Worm (Caenorhabditis elegans): Measurements from ENCODE around the gene T03F6.3.
"Not testable (repeated sequence)": the region's sequence is repeated elsewhere in the genome, so short reads cannot be mapped to it uniquely, and the experiment has no call there.

Gene T03F6.3

ce11 chrIII:13393239-13393638 lies 4.0 kb downstream of the T03F6.3 start, which contains the start of gene dnj-17:
TSS of gene dnj-17 (minus strand) at chrIII:13393339.
- TF ChIP-seq nhr-11 (tag; optimal IDR thresholded peaks at IDR 0.05) (no peak), nhr-43 (tag; optimal IDR thresholded peaks at IDR 0.05; ENCODE audit: poor library complexity, severe bottlenecking) (no peak), nhr-28 (tag; optimal IDR thresholded peaks at IDR 0.05) (no peak), lin-15B (tag; optimal IDR thresholded peaks at IDR 0.05) (no peak), nhr-237 (tag; optimal IDR thresholded peaks at IDR 0.05) (no peak), pha-4 (tag; optimal IDR thresholded peaks at IDR 0.05) (no peak)

- peak in 1 of 3 experiments; percentile 37 for TF ChIP-seq elt-3 (tag; optimal IDR thresholded peaks at IDR 0.05)
- TF ChIP-seq nhr-12 (tag; optimal IDR thresholded peaks at IDR 0.05), result no peak
- no peak for TF ChIP-seq nhr-11 (tag; optimal IDR thresholded peaks at IDR 0.05)
- TF ChIP-seq nhr-25 (tag; optimal IDR thresholded peaks at IDR 0.05), result peak; percentile 33
These were observed 4.5 kb downstream of the T03F6.3 start, which contains the start of gene qdpr-1 for ce11 chrIII:13393647-13394046. TSS of gene qdpr-1 (plus strand) at chrIII:13393910.

ce11 chrIII:13395262-13395661 lies 6.1 kb downstream of the T03F6.3 start, which contains the start of gene F11F1.1:
TSS of gene F11F1.1 (plus strand) at chrIII:13395562.
- no peak for TF ChIP-seq snpc-4 (tag; optimal IDR thresholded peaks at IDR 0.05)
- TF ChIP-seq nhr-77 (tag; optimal IDR thresholded peaks at IDR 0.05), result no peak

- TF ChIP-seq elt-1 (tag; optimal IDR thresholded peaks at IDR 0.05); jun-1 (tag; optimal IDR thresholded peaks at IDR 0.05); ama-1 (optimal IDR thresholded peaks at IDR 0.05): not testable (repeated sequence)
These were observed 12.6 kb downstream of the T03F6.3 start, which contains the start of the genes srlf-9 and srlf-10 for ce11 chrIII:13401673-13402258. TSS of gene srlf-9 (minus strand) at chrIII:13401773. TSS of gene srlf-10 (plus strand) at chrIII:13402208.

ce11 chrIII:13402934-13403333 lies 13.7 kb downstream of the T03F6.3 start, which contains the start of gene mig-18:
TSS of gene mig-18 (plus strand) at chrIII:13403234.
- no peak for TF ChIP-seq lsy-12 (tag; optimal IDR thresholded peaks at IDR 0.05)

- TF ChIP-seq ceh-9 (tag; optimal IDR thresholded peaks at IDR 0.05) (no peak), ztf-11 (tag; optimal IDR thresholded peaks at IDR 0.05) (no peak), nhr-76 (tag; optimal IDR thresholded peaks at IDR 0.05) (no peak), pqm-1 (tag; optimal IDR thresholded peaks at IDR 0.05) (no peak), ZK546.5 (tag; optimal IDR thresholded peaks at IDR 0.05) (no peak), nhr-23 (tag; optimal IDR thresholded peaks at IDR 0.05) (no peak), tbx-2 (tag; optimal IDR thresholded peaks at IDR 0.05) (no peak), lin-15B (tag; optimal IDR thresholded peaks at IDR 0.05) (no peak), elt-2 (tag; optimal IDR thresholded peaks at IDR 0.05) (no peak), ama-1 (optimal IDR thresholded peaks at IDR 0.05) (no peak), nhr-25 (tag; optimal IDR thresholded peaks at IDR 0.05) (no peak), nhr-11 (tag; optimal IDR thresholded peaks at IDR 0.05) (no peak), mdl-1 (tag; optimal IDR thresholded peaks at IDR 0.05) (no peak)
These were observed 15.2 kb downstream of the T03F6.3 start, which contains the start of gene ttr-52 for ce11 chrIII:13404418-13404817. TSS of gene ttr-52 (plus strand) at chrIII:13404718.

- no peak for TF ChIP-seq fkh-10 (GFP tag; optimal IDR thresholded peaks at IDR 0.05)
- no peak for TF ChIP-seq ztf-4 (tag; optimal IDR thresholded peaks at IDR 0.05)
- no peak for TF ChIP-seq nfya-1 (tag; optimal IDR thresholded peaks at IDR 0.05; ENCODE audit: insufficient read depth)
- no peak for TF ChIP-seq elt-3 (tag; optimal IDR thresholded peaks at IDR 0.05)
- no peak for TF ChIP-seq nhr-11 (tag; optimal IDR thresholded peaks at IDR 0.05)
- TF ChIP-seq elt-1 (tag; optimal IDR thresholded peaks at IDR 0.05), result no peak
- TF ChIP-seq nhr-76 (tag; optimal IDR thresholded peaks at IDR 0.05), result no peak
- no peak for TF ChIP-seq tbx-2 (tag; optimal IDR thresholded peaks at IDR 0.05)
- no peak for TF ChIP-seq unc-39 (tag; optimal IDR thresholded peaks at IDR 0.05)
These were observed 16.3 kb downstream of the T03F6.3 start, which contains the start of gene nas-1 for ce11 chrIII:13405504-13405903. TSS of gene nas-1 (plus strand) at chrIII:13405804.
